Worm (Caenorhabditis elegans): Measurements from ENCODE around the gene T16G1.13.

The T16G1.13 gene

ce11 chrV:12997422-12997821, 47.7 kb downstream of the T16G1.13 start, which contains the start of gene far-3:
Gene far-3 (minus strand): TSS chrV:12997522.
- TF ChIP-seq hlh-4 (tag; optimal IDR thresholded peaks at IDR 0.05): no peak
- TF ChIP-seq lsy-2 (tag; optimal IDR thresholded peaks at IDR 0.05): no peak
- TF ChIP-seq lin-14 (GFP tag; optimal IDR thresholded peaks at IDR 0.05): no peak
- no peak for TF ChIP-seq irx-1 (tag; optimal IDR thresholded peaks at IDR 0.05)
- TF ChIP-seq nhr-12 (tag; optimal IDR thresholded peaks at IDR 0.05): no peak
- no peak for TF ChIP-seq skn-1 (tag; optimal IDR thresholded peaks at IDR 0.05)

DNA sequence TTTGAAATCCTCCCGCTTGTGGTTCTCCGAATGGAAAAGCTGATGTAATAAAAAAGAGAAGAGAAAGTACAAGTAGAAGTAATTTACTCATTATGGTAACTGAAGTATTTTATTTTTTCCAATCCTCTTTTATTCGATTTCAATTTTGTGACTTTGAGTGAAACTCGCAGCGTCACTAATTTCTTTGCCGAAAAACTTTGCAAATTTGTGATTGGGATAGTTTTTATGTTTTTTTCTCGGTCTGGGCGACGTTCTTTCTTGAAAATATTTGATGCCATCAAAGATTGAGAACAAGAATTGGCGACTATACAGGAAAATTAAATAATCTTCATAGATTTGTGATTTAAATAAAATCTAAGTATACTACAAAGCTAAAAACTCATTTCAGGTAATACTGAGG, 49.9 kb downstream of the T16G1.13 start, which contains the start of gene far-4:
Gene far-4, minus strand, starts transcription at position 101 of the 400 bp plus-strand sequence.
- TF ChIP-seq isw-1 (GFP tag; IDR thresholded peaks at IDR 0.05) (no peak), mab-9 (GFP tag; IDR thresholded peaks at IDR 0.05) (no peak), fos-1 (tag; optimal IDR thresholded peaks at IDR 0.05) (no peak), sptf-1 (tag; optimal IDR thresholded peaks at IDR 0.05) (no peak), snpc-4 (tag; optimal IDR thresholded peaks at IDR 0.05) (no peak), aly-2 (tag; optimal IDR thresholded peaks at IDR 0.05) (no peak), lin-35 (GFP tag; optimal IDR thresholded peaks at IDR 0.05) (no peak), elt-3 (tag; optimal IDR thresholded peaks at IDR 0.05) (no peak), hlh-4 (tag; optimal IDR thresholded peaks at IDR 0.05) (no peak), vab-15 (tag; optimal IDR thresholded peaks at IDR 0.05) (no peak), nhr-90 (tag; optimal IDR thresholded peaks at IDR 0.05; ENCODE audit: poor library complexity) (no peak), ets-5 (GFP tag; IDR thresholded peaks at IDR 0.05) (no peak), Y116A8C.19 (tag; optimal IDR thresholded peaks at IDR 0.05; ENCODE audit: borderline replicate concordance) (no peak)
